Worm (Caenorhabditis elegans) whole organism, young adult: ENCODE data around the gene srh-15.

Source experiments
- B0035.1 ChIP-seq: sonication (generic microtip); optimal IDR thresholded peaks from 2 replicates; lab custom pipeline; 2016; ENCODE audit warnings: missing genetic modification characterization, mild to moderate bottlenecking, missing compliant biosample characterization, missing genotype, missing genetic modification reagents
- C17E4.6 ChIP-seq: fragments of 200-800 bp; sonication (Bioruptor generic); IDR thresholded peaks from 2 replicates; pipeline ENCODE4 v1.3.6; 2022; ENCODE audit warnings: missing genetic modification reagents, missing genetic modification characterization, missing compliant biosample characterization
- F22D6.2 ChIP-seq: sonication (generic microtip); optimal IDR thresholded peaks from 2 replicates; lab custom pipeline; 2016; ENCODE audit warnings: mild to moderate bottlenecking, missing genetic modification characterization, missing compliant biosample characterization
- F23B12.7 ChIP-seq: sonication (generic microtip); optimal IDR thresholded peaks from 2 replicates; lab custom pipeline; 2017; ENCODE audit warnings: missing genetic modification characterization, mild to moderate bottlenecking, missing compliant biosample characterization, antibody characterized with exemption, moderate library complexity; ENCODE audit not compliant: insufficient read depth
- F49E8.2 ChIP-seq: sonication (generic microtip); optimal IDR thresholded peaks from 3 replicates; lab custom pipeline; 2017; ENCODE audit warnings: missing genetic modification characterization, mild to moderate bottlenecking, missing compliant biosample characterization, antibody characterized with exemption, moderate library complexity; ENCODE audit not compliant: insufficient read depth
- F52B5.7 ChIP-seq: sonication (generic microtip); optimal IDR thresholded peaks from 2 replicates; lab custom pipeline; 2016; ENCODE audit warnings: mild to moderate bottlenecking, missing genetic modification characterization, missing compliant biosample characterization
- F55B11.4 ChIP-seq: sonication (generic microtip); optimal IDR thresholded peaks from 2 replicates; lab custom pipeline; 2016; ENCODE audit warnings: missing compliant biosample characterization, missing genetic modification characterization, borderline replicate concordance; ENCODE audit not compliant: insufficient read depth
- F57A8.1 ChIP-seq: fragments of 200-800 bp; sonication (Bioruptor generic); optimal IDR thresholded peaks from 2 replicates; lab custom pipeline; 2018; ENCODE audit warnings: mild to moderate bottlenecking, missing genetic modification characterization, moderate library complexity, missing compliant biosample characterization
- F57C9.4 ChIP-seq: sonication (generic microtip); optimal IDR thresholded peaks from 2 replicates; lab custom pipeline; 2017; ENCODE audit warnings: mild to moderate bottlenecking, missing genetic modification characterization, missing compliant biosample characterization
- Y53F4B.3 ChIP-seq: fragments of 200-800 bp; sonication (Bioruptor generic); IDR thresholded peaks from 2 replicates; pipeline ENCODE4 v1.3.6; 2022; ENCODE audit warnings: missing genetic modification reagents, missing genetic modification characterization, missing compliant biosample characterization
- Y67H2A.10 ChIP-seq: fragments of 200-800 bp; sonication (Bioruptor generic); conservative IDR thresholded peaks from 2 replicates; pipeline ENCODE4 v1.3.6; 2022; ENCODE audit warnings: missing genetic modification reagents, missing genetic modification characterization, missing compliant biosample characterization
- Y95B8A.8 ChIP-seq: fragments of 200-800 bp; sonication (Bioruptor generic); IDR thresholded peaks from 2 replicates; pipeline ENCODE4 v1.3.6; 2022; ENCODE audit warnings: missing genetic modification reagents, missing genetic modification characterization, missing compliant biosample characterization
- atf-7 ChIP-seq: sonication (generic microtip); optimal IDR thresholded peaks from 2 replicates; lab custom pipeline; 2017; ENCODE audit warnings: mild to moderate bottlenecking, missing genetic modification characterization, missing compliant biosample characterization
- attf-6 ChIP-seq: fragments of 200-800 bp; sonication (Bioruptor generic); IDR thresholded peaks from 2 replicates; pipeline ENCODE4 v1.3.6; 2022; ENCODE audit warnings: missing genetic modification reagents, missing genetic modification characterization, missing compliant biosample characterization
- bed-1 ChIP-seq: fragments of 200-800 bp; sonication (Bioruptor generic); IDR thresholded peaks from 2 replicates; pipeline ENCODE4 v1.3.6; 2022; ENCODE audit warnings: missing genetic modification reagents, missing genetic modification characterization, missing compliant biosample characterization
- chd-7 ChIP-seq: sonication (generic microtip); optimal IDR thresholded peaks from 2 replicates; lab custom pipeline; 2016; ENCODE audit warnings: mild to moderate bottlenecking, missing genetic modification characterization, moderate library complexity, missing compliant biosample characterization
- die-1 ChIP-seq: sonication (generic microtip); optimal IDR thresholded peaks from 2 replicates; lab custom pipeline; 2016; ENCODE audit warnings: missing genotype, mild to moderate bottlenecking, missing genetic modification characterization, missing compliant biosample characterization
- dox-1 ChIP-seq: fragments of 200-800 bp; sonication (Bioruptor generic); IDR thresholded peaks from 2 replicates; pipeline ENCODE4 v1.3.6; 2022; ENCODE audit warnings: missing genetic modification reagents, missing genetic modification characterization, missing compliant biosample characterization
- egl-44 ChIP-seq: fragments of 200-800 bp; sonication (Bioruptor generic); IDR thresholded peaks from 2 replicates; pipeline ENCODE4 v1.3.6; 2022; ENCODE audit warnings: missing genetic modification reagents, missing genetic modification characterization, missing compliant biosample characterization
- fkh-3 ChIP-seq: sonication (generic microtip); optimal IDR thresholded peaks from 2 replicates; lab custom pipeline; 2016; ENCODE audit warnings: mild to moderate bottlenecking, missing genetic modification characterization, missing compliant biosample characterization
- hlh-12 ChIP-seq: sonication (generic microtip); optimal IDR thresholded peaks from 2 replicates; lab custom pipeline; 2016; ENCODE audit warnings: missing genetic modification characterization, missing compliant biosample characterization
- hmg-1.2 ChIP-seq: fragments of 200-800 bp; sonication (Bioruptor generic); IDR thresholded peaks from 2 replicates; pipeline ENCODE4 v1.3.6; 2022; ENCODE audit warnings: missing genetic modification reagents, missing genetic modification characterization, missing compliant biosample characterization
- lag-1 ChIP-seq: fragments of 200-800 bp; sonication (Bioruptor generic); IDR thresholded peaks from 2 replicates; pipeline ENCODE4 v1.3.6; 2022; ENCODE audit warnings: missing genetic modification reagents, missing genetic modification characterization, missing compliant biosample characterization
- let-526 ChIP-seq: fragments of 200-800 bp; sonication (Bioruptor generic); IDR thresholded peaks from 2 replicates; pipeline ENCODE4 v1.3.6; 2022; ENCODE audit warnings: missing genetic modification reagents, missing genetic modification characterization, missing compliant biosample characterization
- lin-54 ChIP-seq: fragments of 200-800 bp; sonication (Bioruptor generic); optimal IDR thresholded peaks from 2 replicates; lab custom pipeline; 2018; ENCODE audit warnings: mild to moderate bottlenecking, missing genetic modification characterization, missing compliant biosample characterization
- lir-1 ChIP-seq: fragments of 200-800 bp; sonication (Bioruptor generic); conservative IDR thresholded peaks from 2 replicates; pipeline ENCODE4 v1.3.6; 2022; ENCODE audit warnings: missing genetic modification reagents, missing genetic modification characterization, missing compliant biosample characterization
- lsy-27 ChIP-seq: sonication (generic microtip); optimal IDR thresholded peaks from 2 replicates; lab custom pipeline; 2017; ENCODE audit warnings: missing genetic modification characterization, mild to moderate bottlenecking, missing compliant biosample characterization, antibody characterized with exemption, missing genotype, borderline replicate concordance; ENCODE audit not compliant: insufficient read depth
- madf-3 ChIP-seq: fragments of 200-800 bp; sonication (Bioruptor generic); IDR thresholded peaks from 2 replicates; pipeline ENCODE4 v1.3.6; 2022; ENCODE audit warnings: missing genetic modification reagents, missing genetic modification characterization, missing compliant biosample characterization
- madf-8 ChIP-seq: fragments of 200-800 bp; sonication (Bioruptor generic); conservative IDR thresholded peaks from 2 replicates; pipeline ENCODE4 v1.3.6; 2022; ENCODE audit warnings: missing genetic modification reagents, missing genetic modification characterization, missing compliant biosample characterization
- mcd-1 ChIP-seq: fragments of 200-800 bp; sonication (Bioruptor generic); IDR thresholded peaks from 2 replicates; pipeline ENCODE4 v1.3.6; 2022; ENCODE audit warnings: missing genetic modification reagents, missing genetic modification characterization, missing compliant biosample characterization
- mel-28 ChIP-seq: sonication (generic microtip); optimal IDR thresholded peaks from 2 replicates; lab custom pipeline; 2016; ENCODE audit warnings: borderline replicate concordance, mild to moderate bottlenecking, missing genetic modification characterization, missing compliant biosample characterization
- mes-4 ChIP-seq: sonication (generic microtip); optimal IDR thresholded peaks from 2 replicates; lab custom pipeline; 2016; ENCODE audit warnings: missing genotype, missing genetic modification characterization, missing compliant biosample characterization
- nfyb-1 ChIP-seq: fragments of 200-800 bp; sonication (Bioruptor generic); IDR thresholded peaks from 2 replicates; pipeline ENCODE4 v1.3.6; 2022; ENCODE audit warnings: missing genetic modification reagents, missing genetic modification characterization, missing compliant biosample characterization
- nhr-120 ChIP-seq: fragments of 200-800 bp; sonication (Bioruptor generic); IDR thresholded peaks from 2 replicates; pipeline ENCODE4 v1.3.6; 2022; ENCODE audit warnings: missing genetic modification characterization, missing compliant biosample characterization
- nhr-179 ChIP-seq: sonication (generic microtip); optimal IDR thresholded peaks from 2 replicates; lab custom pipeline; 2016; ENCODE audit warnings: mild to moderate bottlenecking, missing genetic modification characterization, missing compliant biosample characterization
- nhr-80 ChIP-seq: sonication (generic microtip); optimal IDR thresholded peaks from 2 replicates; lab custom pipeline; 2016; ENCODE audit warnings: missing genetic modification characterization, missing compliant biosample characterization
- nhr-90 ChIP-seq: sonication (generic microtip); optimal IDR thresholded peaks from 2 replicates; lab custom pipeline; 2016; ENCODE audit warnings: missing genotype, mild to moderate bottlenecking, missing genetic modification characterization, missing compliant biosample characterization
- rcor-1 ChIP-seq: fragments of 200-800 bp; sonication (Bioruptor generic); IDR thresholded peaks from 2 replicates; pipeline ENCODE4 v1.3.6; 2022; ENCODE audit warnings: missing genetic modification reagents, missing genetic modification characterization, missing compliant biosample characterization
- repo-1 ChIP-seq: sonication (generic microtip); optimal IDR thresholded peaks from 2 replicates; lab custom pipeline; 2017; ENCODE audit warnings: mild to moderate bottlenecking, missing genetic modification characterization, missing compliant biosample characterization
- snpc-3.4 ChIP-seq: sonication (generic microtip); optimal IDR thresholded peaks from 2 replicates; lab custom pipeline; 2017; ENCODE audit warnings: missing genetic modification characterization, mild to moderate bottlenecking, missing compliant biosample characterization, antibody characterized with exemption, moderate library complexity, missing genotype, missing genetic modification reagents
- snpc-4 ChIP-seq, 5 experiments: fragments of 150-350 bp in 1 of 5; sonication (generic microtip) in 4 of 5; optimal IDR thresholded peaks; 2 replicates each; lab custom pipeline; 2014 to 2018; ENCODE audit warnings: missing genetic modification characterization in 5 of 5, missing biosample characterization in 3 of 5, antibody characterized with exemption in 2 of 5, mild to moderate bottlenecking in 2 of 5, missing compliant biosample characterization in 2 of 5, missing genotype in 2 of 5, moderate library complexity in 2 of 5, missing genetic modification reagents in 1 of 5
- somi-1 ChIP-seq: fragments of 200-800 bp; sonication (Bioruptor generic); optimal IDR thresholded peaks from 2 replicates; lab custom pipeline; 2018; ENCODE audit warnings: mild to moderate bottlenecking, missing genetic modification characterization, missing compliant biosample characterization
- sptf-2 ChIP-seq: fragments of 200-800 bp; sonication (Bioruptor generic); optimal IDR thresholded peaks from 2 replicates; lab custom pipeline; 2018; ENCODE audit warnings: mild to moderate bottlenecking, missing genetic modification characterization, missing compliant biosample characterization
- tbx-9 ChIP-seq: sonication (generic microtip); optimal IDR thresholded peaks from 2 replicates; lab custom pipeline; 2016; ENCODE audit warnings: borderline replicate concordance, missing genetic modification characterization, inconsistent platforms, missing compliant biosample characterization
- tlf-1 ChIP-seq: fragments of 200-800 bp; sonication (Bioruptor generic); optimal IDR thresholded peaks from 2 replicates; lab custom pipeline; 2018; ENCODE audit warnings: mild to moderate bottlenecking, missing genetic modification characterization, missing compliant biosample characterization
- unc-130 ChIP-seq: sonication (generic microtip); optimal IDR thresholded peaks from 2 replicates; lab custom pipeline; 2016; ENCODE audit warnings: missing genetic modification reagents, missing genetic modification characterization, missing compliant biosample characterization
- zfh-2 ChIP-seq: fragments of 200-800 bp; sonication (Bioruptor generic); conservative IDR thresholded peaks from 2 replicates; pipeline ENCODE4 v1.3.6; 2022; ENCODE audit warnings: missing genetic modification reagents, missing genetic modification characterization, missing compliant biosample characterization
- ztf-22 ChIP-seq: fragments of 200-800 bp; sonication (Bioruptor generic); optimal IDR thresholded peaks from 2 replicates; lab custom pipeline; 2018; ENCODE audit warnings: mild to moderate bottlenecking, missing genetic modification characterization, moderate library complexity, missing compliant biosample characterization

Gene srh-15

DNA sequence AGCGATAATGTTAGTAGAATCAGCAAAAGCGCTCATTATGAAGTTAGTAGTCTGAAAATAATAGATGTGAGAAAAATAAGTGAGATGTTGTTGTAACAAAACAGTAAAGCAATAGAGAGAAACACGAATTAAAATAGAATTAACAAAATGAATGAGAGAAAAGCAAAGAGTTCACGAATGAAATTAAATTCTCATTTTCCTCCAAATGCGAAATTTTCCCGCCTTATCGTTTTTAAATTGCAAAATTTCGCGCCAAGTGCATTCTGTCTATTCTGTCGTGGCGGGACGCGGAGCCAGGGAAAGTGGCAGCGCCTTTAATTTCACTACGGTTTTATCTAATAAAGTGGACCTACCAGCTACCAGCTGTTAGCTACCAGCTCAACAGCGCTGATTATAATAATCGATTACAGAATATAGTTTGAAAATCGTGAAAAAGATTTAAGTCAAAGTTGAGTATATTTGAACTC is 8.5 kb upstream of the srh-15 start, which contains the start of gene nasp-2 (continued):
- no peak for TF ChIP-seq mel-28
- TF ChIP-seq hmg-1.2 (GFP tag; lab: Robert Waterston, UW) = peak; percentile 68
- TF ChIP-seq bed-1 (GFP tag; lab: Robert Waterston, UW) = no peak
- no peak for TF ChIP-seq atf-7
- TF ChIP-seq snpc-3.4 (tag; lab: Kevin White, UChicago) = peak; percentile 95
- TF ChIP-seq attf-6 (GFP tag; lab: Robert Waterston, UW) = peak; percentile 89
- no peak for TF ChIP-seq somi-1 (GFP tag; lab: Kevin White, UChicago)
- no peak for TF ChIP-seq F55B11.4
- TF ChIP-seq F57C9.4 (tag; lab: Kevin White, UChicago) = no peak
- peak; percentile 94 for TF ChIP-seq rcor-1 (GFP tag; lab: Robert Waterston, UW)
- no peak for TF ChIP-seq tbx-9 (tag; lab: Kevin White, UChicago)
- TF ChIP-seq Y53F4B.3 = peak; percentile 89
- peak; percentile 97 for TF ChIP-seq Y95B8A.8 (GFP tag; lab: Robert Waterston, UW)
- peak; percentile 76; the same call in 1 of the 2 replicates for TF ChIP-seq let-526 (GFP tag; lab: Robert Waterston, UW)
- TF ChIP-seq mes-4 (tag; lab: Kevin White, UChicago) = no peak
- peak; percentile 97 for TF ChIP-seq dox-1
- TF ChIP-seq nhr-120 (GFP tag; lab: Robert Waterston, UW) = no peak
- no peak for TF ChIP-seq fkh-3
- TF ChIP-seq tlf-1 = peak; percentile 95
- no peak for TF ChIP-seq nhr-80 (tag; lab: Kevin White, UChicago)
- TF ChIP-seq F23B12.7 (tag; lab: Kevin White, UChicago) = peak; percentile 43
- peak; percentile 96 for TF ChIP-seq F49E8.2 (tag; lab: Kevin White, UChicago)
- TF ChIP-seq B0035.1 = no peak
- peak; percentile 83 for TF ChIP-seq mcd-1 (GFP tag; lab: Robert Waterston, UW)
- peak; percentile 52 for TF ChIP-seq snpc-4 (GFP tag; optimal IDR thresholded peaks at IDR 0.05; lab: Kevin White, UChicago)
- peak in 3 of 4 experiments; percentile 44 to 64 (median 63) for TF ChIP-seq snpc-4 (tag; optimal IDR thresholded peaks at IDR 0.05; lab: Kevin White, UChicago)
- no peak for TF ChIP-seq chd-7 (tag; lab: Kevin White, UChicago)
- peak; percentile 94 for TF ChIP-seq madf-3 (GFP tag; lab: Robert Waterston, UW)
- peak; percentile 81 for TF ChIP-seq nfyb-1 (GFP tag; lab: Robert Waterston, UW)
- TF ChIP-seq sptf-2 (GFP tag; lab: Kevin White, UChicago) = no peak
- no peak for TF ChIP-seq F57A8.1 (GFP tag; lab: Kevin White, UChicago)
- peak; percentile 84 for TF ChIP-seq lir-1
- TF ChIP-seq lag-1 (GFP tag; lab: Robert Waterston, UW) = no peak
- no peak for TF ChIP-seq nhr-179 (tag; lab: Kevin White, UChicago)
- TF ChIP-seq ztf-22 (GFP tag; lab: Kevin White, UChicago) = no peak
- peak; percentile 99 for TF ChIP-seq madf-8
- peak; percentile 84 for TF ChIP-seq Y67H2A.10 (GFP tag; lab: Robert Waterston, UW)
- TF ChIP-seq zfh-2 (GFP tag; lab: Robert Waterston, UW) = no peak
- TF ChIP-seq egl-44 (GFP tag; lab: Robert Waterston, UW) = no peak
- peak; percentile 88 for TF ChIP-seq C17E4.6 (GFP tag; lab: Robert Waterston, UW)
- no peak for TF ChIP-seq hlh-12 (tag; lab: Kevin White, UChicago)
- TF ChIP-seq unc-130 (GFP tag; lab: Kevin White, UChicago) = peak; percentile 90
- TF ChIP-seq nhr-90 (tag; lab: Kevin White, UChicago) = no peak
- no peak for TF ChIP-seq F22D6.2 (tag; lab: Kevin White, UChicago)
- no peak for TF ChIP-seq die-1
- no peak for TF ChIP-seq F52B5.7
- TF ChIP-seq lsy-27 (tag; lab: Kevin White, UChicago) = no peak
- peak; percentile 96 for TF ChIP-seq lin-54
- no peak for TF ChIP-seq repo-1 (tag; lab: Kevin White, UChicago)
